Worm (Caenorhabditis elegans): ENCODE results near the gene sgca-1.

The sgca-1 gene

DNA sequence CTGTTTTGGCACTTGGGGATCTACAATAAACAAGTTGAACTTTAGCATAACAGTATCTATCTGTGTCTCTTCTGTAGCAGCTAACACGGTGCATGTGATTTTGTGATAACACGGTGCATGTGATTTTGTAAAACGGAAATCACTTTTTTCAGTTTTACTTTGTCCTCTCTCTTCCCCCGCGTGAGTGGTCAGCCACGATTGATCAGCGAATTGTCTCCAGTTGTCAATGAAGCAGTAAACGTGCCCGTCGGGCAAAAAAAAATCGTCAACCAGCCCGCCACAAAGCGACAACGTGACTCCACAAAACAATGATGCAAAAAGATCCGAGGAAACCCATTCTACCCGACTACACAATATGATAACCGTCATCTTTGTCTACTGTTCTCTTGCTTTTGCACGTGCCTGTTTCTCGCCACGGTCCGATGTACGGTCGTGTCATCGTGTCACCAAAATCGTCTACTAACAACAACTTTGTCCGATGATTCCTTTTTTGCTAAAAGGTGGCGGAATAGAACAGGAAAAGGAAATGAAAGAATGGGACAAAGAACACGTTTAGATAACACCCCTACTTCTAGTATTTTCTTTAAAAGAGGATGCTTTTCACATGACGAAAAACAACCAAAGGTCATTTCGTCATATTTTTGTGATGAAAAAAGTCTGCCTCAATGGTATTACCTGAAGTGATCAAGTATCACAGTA lies 40.1 kb downstream of the sgca-1 start (continued):
- peak; percentile 70 for TF ChIP-seq pha-4 (GFP tag; IDR thresholded peaks at IDR 0.05)
- TF ChIP-seq pha-4 (tag; optimal IDR thresholded peaks at IDR 0.05) = peak; percentile 37
- TF ChIP-seq nhr-42 (GFP tag; IDR thresholded peaks at IDR 0.05) = peak; percentile 66; the same call in 1 of the 2 replicates
- TF ChIP-seq aha-1 (tag) = peak; percentile 99
- TF ChIP-seq nhr-6 (tag; optimal IDR thresholded peaks at IDR 0.05) = peak; percentile 62
- TF ChIP-seq nhr-28 (tag; optimal IDR thresholded peaks at IDR 0.05) = peak; percentile 92
- TF ChIP-seq Y105C5A.15 (GFP tag; IDR thresholded peaks at IDR 0.05) = 0 out of 2 replicates have a peak, but pooled peaks have one; percentile 18
- peak; percentile 88 for TF ChIP-seq hlh-30 (tag; optimal IDR thresholded peaks at IDR 0.05; ENCODE audit: insufficient read depth)
- TF ChIP-seq mxl-3 (GFP tag; optimal IDR thresholded peaks at IDR 0.05) = peak; percentile 94
- TF ChIP-seq skn-1 (tag; optimal IDR thresholded peaks at IDR 0.05) = no peak
- no peak for TF ChIP-seq ceh-44 (GFP tag; IDR thresholded peaks at IDR 0.05)
- TF ChIP-seq dmd-8 (GFP tag; IDR thresholded peaks at IDR 0.05) = no peak
- TF ChIP-seq rbr-2 (tag; optimal IDR thresholded peaks at IDR 0.05) = peak; percentile 43
- peak; percentile 75 for TF ChIP-seq cey-2 (tag; optimal IDR thresholded peaks at IDR 0.05; ENCODE audit: borderline replicate concordance, insufficient read depth)
- TF ChIP-seq mdl-1 (tag; optimal IDR thresholded peaks at IDR 0.05) = peak in 1 of 2 experiments; percentile 100
- TF ChIP-seq lin-1 (GFP tag; IDR thresholded peaks at IDR 0.05) = peak; percentile 80
- TF ChIP-seq madf-9 (GFP tag; conservative IDR thresholded peaks at IDR 0.05) = peak; percentile 52; the same call in 1 of the 2 replicates
- no peak for TF ChIP-seq attf-4 (tag; optimal IDR thresholded peaks at IDR 0.05)
- no peak for TF ChIP-seq ctbp-1 (GFP tag; IDR thresholded peaks at IDR 0.05)
- TF ChIP-seq duxl-1 (tag; optimal IDR thresholded peaks at IDR 0.05; ENCODE audit: poor library complexity) = peak; percentile 21
- peak; percentile 93 for TF ChIP-seq nhr-102 (tag; optimal IDR thresholded peaks at IDR 0.05)
- peak; percentile 85 for TF ChIP-seq gei-8 (GFP tag; optimal IDR thresholded peaks at IDR 0.05)
- TF ChIP-seq lsy-2 (tag; optimal IDR thresholded peaks at IDR 0.05) = peak; percentile 37 to 59

DNA sequence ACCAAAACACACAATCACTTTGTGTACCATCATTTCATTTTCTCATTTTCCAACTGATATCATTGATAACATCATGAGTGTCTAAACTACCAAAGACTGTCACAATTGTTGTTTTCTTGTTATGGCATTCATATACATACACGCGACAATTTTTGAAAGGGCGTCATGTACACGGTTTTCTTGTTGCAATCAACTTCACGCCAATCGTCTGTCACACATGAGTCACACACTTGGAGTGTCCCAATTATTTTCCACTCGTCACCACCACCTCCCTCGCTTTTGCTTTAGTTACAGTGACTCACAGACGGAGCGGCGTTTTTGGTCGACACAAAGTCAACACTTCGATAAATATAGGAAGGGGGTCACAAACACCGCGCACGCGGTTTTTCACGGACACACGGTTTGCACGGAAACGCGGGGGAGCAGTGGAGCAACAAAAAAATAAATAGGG lies 41.4 kb downstream of the sgca-1 start:
- no peak for TF ChIP-seq unc-130 (GFP tag; optimal IDR thresholded peaks at IDR 0.05)
- TF ChIP-seq skn-1 (tag; optimal IDR thresholded peaks at IDR 0.05) = no peak
- no peak for TF ChIP-seq daf-12 (tag; optimal IDR thresholded peaks at IDR 0.05)
- TF ChIP-seq mdt-29 (GFP tag; IDR thresholded peaks at IDR 0.05) = peak; percentile 70
- no peak for TF ChIP-seq zip-2 (tag; optimal IDR thresholded peaks at IDR 0.05)
- peak; percentile 64 for TF ChIP-seq hmg-1.1 (GFP tag; IDR thresholded peaks at IDR 0.05)
- no peak for TF ChIP-seq unc-39 (tag; optimal IDR thresholded peaks at IDR 0.05)
- no peak for TF ChIP-seq lin-15B (tag; optimal IDR thresholded peaks at IDR 0.05)
- no peak for TF ChIP-seq lin-39 (tag; optimal IDR thresholded peaks at IDR 0.05)
- TF ChIP-seq lin-38 (GFP tag; IDR thresholded peaks at IDR 0.05) = peak; percentile 45
- no peak for TF ChIP-seq ces-1 (GFP tag; optimal IDR thresholded peaks at IDR 0.05)
- no peak for TF ChIP-seq F26F4.8 (GFP tag; conservative IDR thresholded peaks at IDR 0.05)
- TF ChIP-seq lin-29 (GFP tag; IDR thresholded peaks at IDR 0.05) = no peak
- TF ChIP-seq F49E8.2 (tag; optimal IDR thresholded peaks at IDR 0.05; ENCODE audit: borderline replicate concordance) = no peak
- TF ChIP-seq nhr-25 (tag; optimal IDR thresholded peaks at IDR 0.05; ENCODE audit: borderline replicate concordance, insufficient read depth) = no peak
- TF ChIP-seq dmd-8 (GFP tag; IDR thresholded peaks at IDR 0.05) = no peak
- TF ChIP-seq hif-1 (tag; optimal IDR thresholded peaks at IDR 0.05) = peak in 1 of 2 experiments; percentile 85
- TF ChIP-seq nhr-28 (tag; optimal IDR thresholded peaks at IDR 0.05) = peak; percentile 26
- TF ChIP-seq mes-2 (tag; optimal IDR thresholded peaks at IDR 0.05; ENCODE audit: poor library complexity, severe bottlenecking) = peak; percentile 50
- no peak for TF ChIP-seq spr-1 (tag; optimal IDR thresholded peaks at IDR 0.05)
- no peak for TF ChIP-seq lim-7 (GFP tag; IDR thresholded peaks at IDR 0.05)
- TF ChIP-seq nhr-76 (tag; optimal IDR thresholded peaks at IDR 0.05) = no peak
- 0 out of 2 replicates have a peak, but pooled peaks have one; percentile 59 for TF ChIP-seq egl-43 (GFP tag; IDR thresholded peaks at IDR 0.05)
- TF ChIP-seq snpc-4 (tag; optimal IDR thresholded peaks at IDR 0.05) = no peak
- TF ChIP-seq zip-11 (GFP tag; IDR thresholded peaks at IDR 0.05) = no peak
- TF ChIP-seq ztf-11 (tag; optimal IDR thresholded peaks at IDR 0.05) = no peak
- TF ChIP-seq aly-2 (tag; optimal IDR thresholded peaks at IDR 0.05) = no peak
- peak; percentile 1 for TF ChIP-seq dpl-1 (GFP tag; optimal IDR thresholded peaks at IDR 0.05)
- TF ChIP-seq dmd-9 (GFP tag; IDR thresholded peaks at IDR 0.05) = 0 out of 2 replicates have a peak, but pooled peaks have one; percentile 40
